Fruit fly (Drosophila melanogaster): ENCODE measurements around the gene CG33257.
A peak's percentile ranks its signal among the peaks of the same experiment; 100 is the strongest.

CG33257 gene

DNA sequence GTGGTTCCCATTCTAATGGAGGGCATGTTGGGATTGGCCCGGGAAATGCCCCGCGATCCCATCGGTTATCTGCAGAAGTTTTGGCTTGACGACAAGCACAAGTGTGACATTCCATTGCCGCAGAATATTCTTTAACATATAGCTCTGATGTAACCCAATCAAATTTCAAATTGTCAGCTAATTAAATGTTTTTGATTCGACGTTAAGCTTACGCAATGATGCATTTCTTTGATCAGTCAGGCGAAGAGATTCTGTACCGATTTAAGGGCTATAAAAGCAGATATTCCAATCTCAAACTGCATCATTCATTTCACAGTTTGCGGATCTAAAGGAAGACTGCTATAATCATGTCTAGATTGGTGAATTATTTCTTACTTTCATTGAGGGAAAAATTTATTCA, 14.5 kb upstream of the CG33257 start, which contains the start of gene retinin:
Gene retinin, plus strand, starts transcription at position 301 of the 400 bp plus-strand sequence.
- TF ChIP-seq Trl (optimal IDR thresholded peaks at IDR 0.05) (no peak), Trl (GFP tag; optimal IDR thresholded peaks at IDR 0.05) (no peak), Camta (GFP tag; optimal IDR thresholded peaks at IDR 0.05) (no peak), ro (GFP tag; IDR thresholded peaks at IDR 0.05) (no peak), CG13123 (GFP tag; optimal IDR thresholded peaks at IDR 0.05) (no peak), CG15269 (tag; optimal IDR thresholded peaks at IDR 0.05) (no peak), ci (GFP tag; IDR thresholded peaks at IDR 0.05) (no peak), CG3281 (GFP tag; optimal IDR thresholded peaks at IDR 0.05) (no peak), Usf (GFP tag; optimal IDR thresholded peaks at IDR 0.05) (no peak), CG13287 (GFP tag; IDR thresholded peaks at IDR 0.05; ENCODE audit: partially characterized antibody) (no peak), Dll (GFP tag; IDR thresholded peaks at IDR 0.05; ENCODE audit: partially characterized antibody) (no peak), CG17359 (tag; optimal IDR thresholded peaks at IDR 0.05) (no peak), CG14667 (GFP tag; IDR thresholded peaks at IDR 0.05) (no peak)

DNA sequence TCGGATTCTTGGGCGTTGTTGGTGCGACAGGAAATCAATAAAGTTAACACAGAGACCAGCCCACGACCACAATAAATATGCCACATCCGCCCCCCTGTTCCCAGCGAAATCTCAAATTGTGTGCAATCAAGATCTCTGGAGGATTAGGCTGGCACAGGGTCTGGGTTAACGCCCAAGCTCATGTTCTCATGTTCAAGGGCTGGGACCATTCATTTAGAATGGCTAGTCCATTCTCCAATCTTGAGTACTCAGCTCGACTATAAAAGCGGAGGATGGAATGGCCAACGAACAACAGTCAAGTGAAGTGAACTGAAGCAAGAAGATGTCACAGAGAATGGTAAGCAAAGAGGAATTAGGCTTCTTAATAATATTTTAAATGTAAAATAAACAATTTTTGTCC, 13.1 kb upstream of the CG33257 start, which contains the start of gene CG13056:
Gene CG13056, plus strand, starts transcription at position 301 of the 400 bp plus-strand sequence.
- TF ChIP-seq CG16863 (GFP tag; optimal IDR thresholded peaks at IDR 0.05) (no peak), tio (GFP tag; optimal IDR thresholded peaks at IDR 0.05) (no peak), HLH3B (GFP tag; IDR thresholded peaks at IDR 0.05) (no peak), h (optimal IDR thresholded peaks at IDR 0.05) (no peak), phol (tag; optimal IDR thresholded peaks at IDR 0.05) (no peak), CG14667 (GFP tag; IDR thresholded peaks at IDR 0.05) (no peak), cwo (GFP tag; optimal IDR thresholded peaks at IDR 0.05) (no peak), disco-r (GFP tag; optimal IDR thresholded peaks at IDR 0.05) (no peak), al (GFP tag; IDR thresholded peaks at IDR 0.05) (no peak), CG12744 (GFP tag; optimal IDR thresholded peaks at IDR 0.05) (no peak), CG1647 (GFP tag; optimal IDR thresholded peaks at IDR 0.05) (no peak), her (GFP tag; optimal IDR thresholded peaks at IDR 0.05) (no peak), CG4328 (GFP tag; optimal IDR thresholded peaks at IDR 0.05) (no peak), schlank (tag; optimal IDR thresholded peaks at IDR 0.05) (no peak), pan (optimal IDR thresholded peaks at IDR 0.05) (no peak), pan (GFP tag; optimal IDR thresholded peaks at IDR 0.05 in 1 of 2, IDR thresholded peaks at IDR 0.05 in 1 of 2) (no peak), tap (tag; optimal IDR thresholded peaks at IDR 0.05) (no peak), cad (GFP tag; optimal IDR thresholded peaks at IDR 0.05) (no peak), grn (GFP tag; optimal IDR thresholded peaks at IDR 0.05) (no peak)

DNA sequence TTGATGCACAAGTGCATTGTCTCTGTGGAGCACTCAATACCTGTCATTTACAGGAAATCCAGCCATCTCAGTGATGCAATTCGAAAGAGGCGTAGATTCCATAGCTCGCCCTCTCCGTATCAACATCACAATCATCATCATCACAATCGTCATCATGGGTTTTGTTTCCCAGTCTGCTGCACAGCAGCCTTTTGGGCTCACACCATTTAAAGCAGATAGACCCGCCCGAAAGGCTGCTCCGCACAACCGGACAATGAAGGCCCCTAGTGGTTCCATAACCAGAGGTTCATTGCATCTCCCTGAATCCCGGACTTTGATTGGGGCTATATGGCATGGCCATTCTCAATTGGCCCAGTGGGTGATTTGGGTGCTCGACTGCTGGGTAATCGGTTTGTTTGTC, 11.2 kb upstream of the CG33257 start:
- TF ChIP-seq vvl (GFP tag; IDR thresholded peaks at IDR 0.05) (peak; percentile 24; the same call in 1 of the 2 replicates), gem (tag; optimal IDR thresholded peaks at IDR 0.05) (no peak), ftz-f1 (GFP tag; optimal IDR thresholded peaks at IDR 0.05) (peak; percentile 44), ems (GFP tag; optimal IDR thresholded peaks at IDR 0.05) (no peak), CG13287 (GFP tag; IDR thresholded peaks at IDR 0.05; ENCODE audit: partially characterized antibody) (peak; percentile 45; the same call in 1 of the 2 replicates), Nf-YC (tag; optimal IDR thresholded peaks at IDR 0.05) (no peak), ase (GFP tag; IDR thresholded peaks at IDR 0.05) (no peak), CG3281 (GFP tag; optimal IDR thresholded peaks at IDR 0.05) (no peak), CG8478 (optimal IDR thresholded peaks at IDR 0.05) (no peak), CG17328 (GFP tag; IDR thresholded peaks at IDR 0.05) (no peak), lola (GFP tag; optimal IDR thresholded peaks at IDR 0.05) (peak in 1 of 3 experiments; percentile 53), CG8290 (GFP tag; optimal IDR thresholded peaks at IDR 0.05) (no peak), CG8290 (tag; optimal IDR thresholded peaks at IDR 0.05) (peak in 1 of 2 experiments; percentile 31), bbx (GFP tag; IDR thresholded peaks at IDR 0.05; ENCODE audit: partially characterized antibody) (peak; percentile 38; the same call in 1 of the 2 replicates), abd-A (tag; optimal IDR thresholded peaks at IDR 0.05) (no peak), Camta (GFP tag; optimal IDR thresholded peaks at IDR 0.05) (no peak), CG30020 (tag; optimal IDR thresholded peaks at IDR 0.05) (no peak), jing (GFP tag; optimal IDR thresholded peaks at IDR 0.05) (no peak), CG32772 (GFP tag; IDR thresholded peaks at IDR 0.05) (no peak), CG10565 (GFP tag; optimal IDR thresholded peaks at IDR 0.05) (no peak), CG17829 (tag; optimal IDR thresholded peaks at IDR 0.05) (no peak), Med (GFP tag) (peak; percentile 75), CG15269 (tag; optimal IDR thresholded peaks at IDR 0.05) (no peak), corto (GFP tag; optimal IDR thresholded peaks at IDR 0.05) (no peak)
